Fruit fly (Drosophila melanogaster) whole organism, embryonic: ENCODE data around the gene CG11839.

Source experiments
- Bdp1 ChIP-seq: fragments of 200-800 bp; sonication (Bioruptor generic); optimal IDR thresholded peaks from 3 replicates; lab custom pipeline; 2016; ENCODE audit warnings: missing biosample characterization, missing genetic modification characterization
- CG10267 ChIP-seq: fragments of 200-800 bp; sonication (Bioruptor generic); optimal IDR thresholded peaks from 2 replicates; lab custom pipeline; 2018; ENCODE audit warnings: missing biosample characterization, mild to moderate bottlenecking, missing genetic modification characterization, moderate library complexity
- CG10462 ChIP-seq: fragments of 200-800 bp; sonication (Bioruptor generic); optimal IDR thresholded peaks from 2 replicates; lab custom pipeline; 2016; ENCODE audit warnings: missing biosample characterization, missing genetic modification characterization
- CG11085 ChIP-seq: fragments of 200-800 bp; sonication (Bioruptor generic); IDR thresholded peaks from 2 replicates; pipeline ENCODE4 v1.3.6; 2022; ENCODE audit warnings: missing biosample characterization, missing genetic modification characterization
- CG11695 ChIP-seq: fragments of 200-800 bp; sonication (Bioruptor generic); IDR thresholded peaks from 3 replicates; pipeline ENCODE4 v1.3.6; 2022; ENCODE audit warnings: missing biosample characterization, missing genetic modification characterization
- CG12071 ChIP-seq: fragments of 200-800 bp; sonication (Bioruptor generic); optimal IDR thresholded peaks from 3 replicates; lab custom pipeline; 2018; ENCODE audit warnings: missing biosample characterization, mild to moderate bottlenecking, missing genetic modification characterization
- CG15479 ChIP-seq: fragments of 200-800 bp; sonication (Bioruptor generic); optimal IDR thresholded peaks from 3 replicates; lab custom pipeline; 2019; ENCODE audit warnings: missing biosample characterization, mild to moderate bottlenecking, missing genetic modification characterization, moderate library complexity
- CG16813 ChIP-seq: fragments of 200-800 bp; sonication (Bioruptor generic); IDR thresholded peaks from 3 replicates; pipeline ENCODE4 v1.3.6; 2022; ENCODE audit warnings: missing biosample characterization, missing genetic modification characterization; ENCODE audit not compliant: partially characterized antibody
- CG2199 ChIP-seq: fragments of 200-800 bp; sonication (Bioruptor generic); IDR thresholded peaks from 3 replicates; pipeline ENCODE4 v1.3.6; 2022; ENCODE audit warnings: missing biosample characterization, missing genetic modification characterization
- CG30403 ChIP-seq: fragments of 200-800 bp; sonication (Bioruptor generic); optimal IDR thresholded peaks from 3 replicates; lab custom pipeline; 2016; ENCODE audit warnings: missing biosample characterization, missing genetic modification characterization
- CG31388 ChIP-seq: fragments of 200-800 bp; sonication (Bioruptor generic); optimal IDR thresholded peaks from 2 replicates; lab custom pipeline; 2016; ENCODE audit warnings: missing biosample characterization, missing genetic modification characterization
- CG3838 ChIP-seq: fragments of 200-800 bp; sonication (Bioruptor generic); optimal IDR thresholded peaks from 3 replicates; lab custom pipeline; 2016; ENCODE audit warnings: missing biosample characterization, missing genetic modification characterization
- CG4328 ChIP-seq: fragments of 200-800 bp; sonication (Bioruptor generic); optimal IDR thresholded peaks from 3 replicates; lab custom pipeline; 2017; ENCODE audit warnings: missing biosample characterization, missing genetic modification reagents, missing genetic modification characterization
- CG4360 ChIP-seq: fragments of 200-800 bp; sonication (Bioruptor generic); IDR thresholded peaks from 2 replicates; pipeline ENCODE4 v1.3.6; 2022; ENCODE audit warnings: missing biosample characterization, missing genetic modification characterization
- CG6175 ChIP-seq: fragments of 200-800 bp; sonication (Bioruptor generic); IDR thresholded peaks from 3 replicates; pipeline ENCODE4 v1.3.6; 2022; ENCODE audit warnings: missing biosample characterization, missing genetic modification characterization
- CG6654 ChIP-seq: fragments of 200-800 bp; sonication (Bioruptor generic); optimal IDR thresholded peaks from 2 replicates; lab custom pipeline; 2017; ENCODE audit warnings: missing biosample characterization, mild to moderate bottlenecking, missing genetic modification characterization
- CG7357 ChIP-seq: fragments of 200-800 bp; sonication (Bioruptor generic); IDR thresholded peaks from 3 replicates; pipeline ENCODE4 v1.3.6; 2022; ENCODE audit warnings: missing biosample characterization, missing genetic modification characterization
- CG7372 ChIP-seq: fragments of 200-800 bp; sonication (Bioruptor generic); IDR thresholded peaks from 2 replicates; pipeline ENCODE4 v1.3.6; 2022; ENCODE audit warnings: missing biosample characterization, missing genetic modification characterization
- CG8290 ChIP-seq, 3 experiments: fragments of 200-800 bp; sonication (Bioruptor generic); optimal IDR thresholded peaks; 2 replicates each; lab custom pipeline; 2016 to 2019; ENCODE audit warnings: missing biosample characterization in 3 of 3, missing genetic modification characterization in 3 of 3, mild to moderate bottlenecking in 2 of 3, moderate library complexity in 1 of 3
- CTCF ChIP-seq: fragments of 200-800 bp; sonication (Bioruptor generic); optimal IDR thresholded peaks from 2 replicates; lab custom pipeline; 2017; ENCODE audit warnings: missing biosample characterization, mild to moderate bottlenecking, missing genetic modification characterization, moderate library complexity
- Camta ChIP-seq: fragments of 200-800 bp; sonication (Bioruptor generic); optimal IDR thresholded peaks from 2 replicates; lab custom pipeline; 2016; ENCODE audit warnings: missing biosample characterization, missing genetic modification characterization
- CrebB ChIP-seq: fragments of 200-800 bp; sonication (Bioruptor generic); optimal IDR thresholded peaks from 3 replicates; lab custom pipeline; 2018; ENCODE audit warnings: missing biosample characterization, mild to moderate bottlenecking, missing genetic modification characterization
- D ChIP-seq, 2 experiments: fragments of 200-800 bp in 1 of 2; fragments of >200 bp in 1 of 2; sonication (Bioruptor generic) in 1 of 2; optimal IDR thresholded peaks; 2 replicates in 1 of 2; 3 replicates in 1 of 2; lab custom pipeline; 2017; ENCODE audit warnings: mild to moderate bottlenecking in 1 of 2, missing biosample characterization in 1 of 2, missing genetic modification characterization in 1 of 2, missing genetic modification reagents in 1 of 2
- Dek ChIP-seq: fragments of 200-800 bp; sonication (Bioruptor generic); optimal IDR thresholded peaks from 3 replicates; lab custom pipeline; 2019; ENCODE audit warnings: missing biosample characterization, mild to moderate bottlenecking, missing genetic modification characterization, moderate library complexity
- Ets97D ChIP-seq: fragments of 200-800 bp; sonication (Bioruptor generic); optimal IDR thresholded peaks from 3 replicates; lab custom pipeline; 2016; ENCODE audit warnings: missing biosample characterization, missing genetic modification characterization
- Fer3 ChIP-seq: fragments of 200-800 bp; sonication (Bioruptor generic); optimal IDR thresholded peaks from 2 replicates; lab custom pipeline; 2018; ENCODE audit warnings: missing biosample characterization, mild to moderate bottlenecking, missing genetic modification characterization, moderate library complexity
- HLHmδ ChIP-seq: fragments of 200-800 bp; sonication (Bioruptor generic); optimal IDR thresholded peaks from 2 replicates; lab custom pipeline; 2018; ENCODE audit warnings: missing biosample characterization, mild to moderate bottlenecking, missing genetic modification characterization, moderate library complexity
- Hr3 ChIP-seq: fragments of 200-800 bp; sonication (Bioruptor generic); optimal IDR thresholded peaks from 3 replicates; lab custom pipeline; 2016; ENCODE audit warnings: missing biosample characterization, missing genetic modification characterization
- MESR4 ChIP-seq: fragments of 200-800 bp; sonication (Bioruptor generic); optimal IDR thresholded peaks from 2 replicates; lab custom pipeline; 2018; ENCODE audit warnings: missing biosample characterization, mild to moderate bottlenecking, missing genetic modification characterization, moderate library complexity
- Max ChIP-seq: fragments of 200-800 bp; sonication (Bioruptor generic); optimal IDR thresholded peaks from 2 replicates; lab custom pipeline; 2016; ENCODE audit warnings: missing biosample characterization, mild to moderate bottlenecking, missing genetic modification characterization
- Mes4 ChIP-seq: fragments of 200-800 bp; sonication (Bioruptor generic); optimal IDR thresholded peaks from 2 replicates; lab custom pipeline; 2016; ENCODE audit warnings: missing biosample characterization, missing genetic modification characterization
- Oaz ChIP-seq: fragments of 200-800 bp; sonication (Bioruptor generic); IDR thresholded peaks from 2 replicates; pipeline ENCODE4 v1.3.6; 2022; ENCODE audit warnings: missing biosample characterization, missing genetic modification characterization
- Sry-δ ChIP-seq: fragments of 200-800 bp; sonication (Bioruptor generic); optimal IDR thresholded peaks from 2 replicates; lab custom pipeline; 2016; ENCODE audit warnings: missing biosample characterization, missing genetic modification characterization
- Ssrp ChIP-seq: fragments of 200-800 bp; sonication (Bioruptor generic); optimal IDR thresholded peaks from 2 replicates; lab custom pipeline; 2018; ENCODE audit warnings: missing biosample characterization, mild to moderate bottlenecking, missing genetic modification characterization, moderate library complexity
- Tbp ChIP-seq: fragments of >200 bp; optimal IDR thresholded peaks from 2 replicates; lab custom pipeline; 2018; ENCODE audit warnings: missing biosample characterization, missing genetic modification characterization
- al ChIP-seq: fragments of 200-800 bp; sonication (Bioruptor generic); IDR thresholded peaks from 2 replicates; pipeline ENCODE4 v1.3.6; 2022; ENCODE audit warnings: missing biosample characterization, missing genetic modification characterization
- bigmax ChIP-seq: fragments of 200-800 bp; sonication (Bioruptor generic); optimal IDR thresholded peaks from 2 replicates; lab custom pipeline; 2018; ENCODE audit warnings: missing biosample characterization, mild to moderate bottlenecking, missing genetic modification characterization
- cad ChIP-seq: fragments of >200 bp; optimal IDR thresholded peaks from 2 replicates; lab custom pipeline; 2017; ENCODE audit warnings: missing biosample characterization, missing genetic modification characterization
- cg ChIP-seq: fragments of 200-800 bp; sonication (Bioruptor generic); optimal IDR thresholded peaks from 3 replicates; lab custom pipeline; 2019; ENCODE audit warnings: missing biosample characterization, mild to moderate bottlenecking, missing genetic modification characterization, moderate library complexity
- ci ChIP-seq: fragments of 200-800 bp; sonication (Bioruptor generic); IDR thresholded peaks from 3 replicates; pipeline ENCODE4 v1.3.6; 2022; ENCODE audit warnings: missing biosample characterization, missing genetic modification characterization
- corto ChIP-seq: fragments of 200-800 bp; sonication (Bioruptor generic); optimal IDR thresholded peaks from 2 replicates; lab custom pipeline; 2016; ENCODE audit warnings: missing biosample characterization, mild to moderate bottlenecking, missing genetic modification characterization, moderate library complexity
- dmrt11E ChIP-seq: fragments of 200-800 bp; sonication (Bioruptor generic); optimal IDR thresholded peaks from 3 replicates; lab custom pipeline; 2018; ENCODE audit warnings: missing biosample characterization, mild to moderate bottlenecking, missing genetic modification characterization, moderate library complexity
- fu2 ChIP-seq: fragments of 200-800 bp; sonication (Bioruptor generic); optimal IDR thresholded peaks from 2 replicates; lab custom pipeline; 2016; ENCODE audit warnings: missing biosample characterization, missing genetic modification characterization
- hb ChIP-seq: fragments of 200-800 bp; sonication (Bioruptor generic); IDR thresholded peaks from 3 replicates; pipeline ENCODE4 v1.3.6; 2022; ENCODE audit warnings: missing biosample characterization, missing genetic modification characterization; ENCODE audit not compliant: partially characterized antibody
- hkb ChIP-seq, 2 experiments: fragments of 200-800 bp in 1 of 2; fragments of >200 bp in 1 of 2; sonication (Bioruptor generic) in 1 of 2; IDR thresholded peaks in 1 of 2; optimal IDR thresholded peaks in 1 of 2; 2 replicates each; pipeline versions ENCODE4 v1.3.6 to Lab custom; 2017 to 2022; ENCODE audit warnings: missing biosample characterization in 1 of 2, missing genetic modification characterization in 1 of 2
- luna ChIP-seq: fragments of 200-800 bp; sonication (Bioruptor generic); optimal IDR thresholded peaks from 2 replicates; lab custom pipeline; 2016; ENCODE audit warnings: missing biosample characterization, missing genetic modification characterization
- peb ChIP-seq: fragments of 200-800 bp; sonication (Bioruptor generic); IDR thresholded peaks from 2 replicates; pipeline ENCODE4 v1.3.6; 2022; ENCODE audit warnings: missing biosample characterization, missing genetic modification characterization
- pho ChIP-seq: fragments of 200-800 bp; sonication (Bioruptor generic); optimal IDR thresholded peaks from 2 replicates; lab custom pipeline; 2016; ENCODE audit warnings: missing biosample characterization, missing genetic modification characterization
- pzg ChIP-seq: fragments of 200-800 bp; sonication (Bioruptor generic); optimal IDR thresholded peaks from 3 replicates; lab custom pipeline; 2018; ENCODE audit warnings: missing biosample characterization, mild to moderate bottlenecking, missing genetic modification characterization, moderate library complexity
- ranshi ChIP-seq: fragments of 200-800 bp; sonication (Bioruptor generic); IDR thresholded peaks from 2 replicates; pipeline ENCODE4 v1.3.6; 2022; ENCODE audit warnings: missing biosample characterization, missing genetic modification characterization
- zf30C ChIP-seq: fragments of 200-800 bp; sonication (Bioruptor generic); optimal IDR thresholded peaks from 3 replicates; lab custom pipeline; 2018; ENCODE audit warnings: missing biosample characterization, mild to moderate bottlenecking, missing genetic modification characterization

The CG11839 gene

dm6 chr3R:25069569-25069968, at the start of gene CG11839, which contains the start of gene Stt3B (continued):
- peak; percentile 88 for TF ChIP-seq CG30403 (GFP tag; lab: Kevin White, UChicago)
- peak; percentile 70 for TF ChIP-seq CG7372 (GFP tag; lab: Robert Waterston, UW)
- 0 out of 2 replicates have a peak, but pooled peaks have one; percentile 55 for TF ChIP-seq Oaz (GFP tag; lab: Robert Waterston, UW)
- peak; percentile 73 for TF ChIP-seq al (GFP tag; lab: Robert Waterston, UW)
- TF ChIP-seq Sry-δ (GFP tag; lab: Kevin White, UChicago): peak; percentile 97
- TF ChIP-seq dmrt11E (tag; lab: Kevin White, UChicago): peak; percentile 53
- peak; percentile 85 for TF ChIP-seq pzg
- TF ChIP-seq CG11695 (GFP tag; lab: Robert Waterston, UW): no peak
- no peak for TF ChIP-seq zf30C
- peak; percentile 39 for TF ChIP-seq CG10462
- TF ChIP-seq fu2 (GFP tag; lab: Kevin White, UChicago): peak; percentile 81
- 0 out of 3 replicates have a peak, but pooled peaks have one; percentile 29 for TF ChIP-seq CG2199 (GFP tag; lab: Robert Waterston, UW)
- TF ChIP-seq CG6654 (GFP tag; lab: Kevin White, UChicago): no peak
- TF ChIP-seq Dek (tag; lab: Kevin White, UChicago): no peak
- TF ChIP-seq CG12071 (GFP tag; lab: Kevin White, UChicago): no peak
- TF ChIP-seq pho (GFP tag; lab: Kevin White, UChicago): peak; percentile 85
- TF ChIP-seq D (optimal IDR thresholded peaks at IDR 0.05; lab: Kevin White, UChicago): no peak
- TF ChIP-seq D (GFP tag; optimal IDR thresholded peaks at IDR 0.05; lab: Kevin White, UChicago): no peak
- peak; percentile 46 for TF ChIP-seq MESR4 (GFP tag; lab: Kevin White, UChicago)
- TF ChIP-seq Max: peak; percentile 77
- no peak for TF ChIP-seq Tbp (GFP tag; lab: Kevin White, UChicago)
- TF ChIP-seq CTCF: no peak
- TF ChIP-seq CG11085: no peak
- TF ChIP-seq Bdp1: peak; percentile 60
- TF ChIP-seq ci (GFP tag; lab: Robert Waterston, UW): no peak
- TF ChIP-seq CG31388 (GFP tag; lab: Kevin White, UChicago): peak; percentile 48
- no peak for TF ChIP-seq HLHmδ
- peak; percentile 78 for TF ChIP-seq Hr3 (GFP tag; lab: Kevin White, UChicago)
- peak; percentile 74 for TF ChIP-seq Camta
- TF ChIP-seq cg (GFP tag; lab: Kevin White, UChicago): no peak
- no peak for TF ChIP-seq bigmax (GFP tag; lab: Kevin White, UChicago)
- TF ChIP-seq CG6175: no peak
- TF ChIP-seq luna: peak; percentile 25
- no peak for TF ChIP-seq hkb (optimal IDR thresholded peaks at IDR 0.05; lab: Kevin White, UChicago)
- peak; percentile 67 for TF ChIP-seq hkb (GFP tag; IDR thresholded peaks at IDR 0.05; lab: Robert Waterston, UW)
- peak; percentile 70 for TF ChIP-seq Fer3 (tag; lab: Kevin White, UChicago)
- no peak for TF ChIP-seq ranshi (GFP tag; lab: Robert Waterston, UW)
- peak; percentile 95 for TF ChIP-seq CG16813 (GFP tag; lab: Robert Waterston, UW)
- TF ChIP-seq Ets97D (GFP tag; lab: Kevin White, UChicago): peak; percentile 90
- TF ChIP-seq Ssrp (tag; lab: Kevin White, UChicago): peak; percentile 54
- TF ChIP-seq CG15479 (GFP tag; lab: Kevin White, UChicago): no peak
- no peak for TF ChIP-seq CG7357 (GFP tag; lab: Robert Waterston, UW)
- TF ChIP-seq CG4328: peak; percentile 41
- TF ChIP-seq cad: no peak
- TF ChIP-seq Mes4 (GFP tag; lab: Kevin White, UChicago): peak; percentile 53
- TF ChIP-seq corto (GFP tag; lab: Kevin White, UChicago): no peak
- peak; percentile 48; the same call in 1 of the 2 replicates for TF ChIP-seq peb (GFP tag; lab: Robert Waterston, UW)
- TF ChIP-seq CG8290 (GFP tag; optimal IDR thresholded peaks at IDR 0.05; lab: Kevin White, UChicago): peak; percentile 70
- no peak for TF ChIP-seq CG8290 (tag; optimal IDR thresholded peaks at IDR 0.05; lab: Kevin White, UChicago)
- TF ChIP-seq hb (GFP tag; lab: Robert Waterston, UW): peak; percentile 91
- TF ChIP-seq CG3838 (GFP tag; lab: Kevin White, UChicago): no peak
- no peak for TF ChIP-seq CG4360
- TF ChIP-seq CG10267 (tag; lab: Kevin White, UChicago): peak; percentile 77
- peak; percentile 3 for TF ChIP-seq CrebB (tag; lab: Kevin White, UChicago)
